Fruit fly (Drosophila melanogaster): ENCODE results near the gene Ccdc39.

The Ccdc39 gene

dm6 chr3R:4731828-4732657 lies 52.5 kb downstream of the Ccdc39 start, which contains the start of gene Nep2 (continued):
- TF ChIP-seq tio (GFP tag; optimal IDR thresholded peaks at IDR 0.05) = peak; percentile 63
- no peak for TF ChIP-seq chif (GFP tag; optimal IDR thresholded peaks at IDR 0.05)
- TF ChIP-seq CG6791 (GFP tag; IDR thresholded peaks at IDR 0.05; ENCODE audit: partially characterized antibody) = peak; percentile 92
- TF ChIP-seq CG17359 (tag; optimal IDR thresholded peaks at IDR 0.05) = no peak
- TF ChIP-seq Myb (GFP tag; optimal IDR thresholded peaks at IDR 0.05) = no peak
- TF ChIP-seq Atf-2 (GFP tag; optimal IDR thresholded peaks at IDR 0.05) = no peak
- TF ChIP-seq ewg (GFP tag; optimal IDR thresholded peaks at IDR 0.05) = peak; percentile 2
- TF ChIP-seq CG11085 (GFP tag; IDR thresholded peaks at IDR 0.05) = no peak
- no peak for TF ChIP-seq Aef1 (GFP tag; IDR thresholded peaks at IDR 0.05)
- TF ChIP-seq CG4360 (GFP tag; IDR thresholded peaks at IDR 0.05) = no peak
- TF ChIP-seq CG31224 (GFP tag; IDR thresholded peaks at IDR 0.05) = no peak
- no peak for TF ChIP-seq Tbp (GFP tag; optimal IDR thresholded peaks at IDR 0.05)
- no peak for TF ChIP-seq CG12744 (GFP tag; optimal IDR thresholded peaks at IDR 0.05)
- TF ChIP-seq tup (GFP tag; optimal IDR thresholded peaks at IDR 0.05) = no peak
- no peak for TF ChIP-seq dimm (GFP tag; IDR thresholded peaks at IDR 0.05)
- no peak for TF ChIP-seq CG17912 (GFP tag; optimal IDR thresholded peaks at IDR 0.05)
- peak; percentile 19 for TF ChIP-seq ATbp (GFP tag; optimal IDR thresholded peaks at IDR 0.05)
- no peak for TF ChIP-seq wor (GFP tag; IDR thresholded peaks at IDR 0.05)
- TF ChIP-seq chm (GFP tag; IDR thresholded peaks at IDR 0.05) = no peak
- no peak for TF ChIP-seq CG5180 (GFP tag; optimal IDR thresholded peaks at IDR 0.05)
- peak; percentile 48 for TF ChIP-seq CG17385 (GFP tag; optimal IDR thresholded peaks at IDR 0.05)
- peak; percentile 50 for TF ChIP-seq Usf (GFP tag; optimal IDR thresholded peaks at IDR 0.05)
- TF ChIP-seq schlank (tag; optimal IDR thresholded peaks at IDR 0.05) = no peak
- no peak for TF ChIP-seq YL-1 (GFP tag; optimal IDR thresholded peaks at IDR 0.05)
- peak; percentile 15 for TF ChIP-seq CG16863 (GFP tag; optimal IDR thresholded peaks at IDR 0.05)
- no peak for TF ChIP-seq Lpt (GFP tag; optimal IDR thresholded peaks at IDR 0.05)
- TF ChIP-seq Hr39 (optimal IDR thresholded peaks at IDR 0.05) = no peak
- peak; percentile 29 for TF ChIP-seq Hr3 (GFP tag; optimal IDR thresholded peaks at IDR 0.05)
- TF ChIP-seq CoRest (tag; optimal IDR thresholded peaks at IDR 0.05) = peak; percentile 37
- TF ChIP-seq CG18011 (GFP tag; optimal IDR thresholded peaks at IDR 0.05) = no peak
- peak; percentile 18 for TF ChIP-seq Chrac-16 (GFP tag; optimal IDR thresholded peaks at IDR 0.05)
- no peak for TF ChIP-seq Vsx1 (GFP tag; optimal IDR thresholded peaks at IDR 0.05)
- no peak for TF ChIP-seq nom (GFP tag; optimal IDR thresholded peaks at IDR 0.05)
- no peak for TF ChIP-seq gt (GFP tag; IDR thresholded peaks at IDR 0.05)
- no peak for TF ChIP-seq chinmo (GFP tag; IDR thresholded peaks at IDR 0.05; ENCODE audit: partially characterized antibody)
- no peak for TF ChIP-seq trh (GFP tag; optimal IDR thresholded peaks at IDR 0.05)
- TF ChIP-seq CG11560 (tag; IDR thresholded peaks at IDR 0.05) = no peak
- no peak for TF ChIP-seq CG16779 (GFP tag; IDR thresholded peaks at IDR 0.05)
- no peak for TF ChIP-seq ac (GFP tag; optimal IDR thresholded peaks at IDR 0.05)
- no peak for TF ChIP-seq CG2129 (GFP tag; IDR thresholded peaks at IDR 0.05; ENCODE audit: partially characterized antibody)
- TF ChIP-seq shn (GFP tag; optimal IDR thresholded peaks at IDR 0.05) = no peak
- no peak for TF ChIP-seq CG8478 (optimal IDR thresholded peaks at IDR 0.05)
- no peak for TF ChIP-seq so (GFP tag; IDR thresholded peaks at IDR 0.05)
- no peak for TF ChIP-seq trem (tag; optimal IDR thresholded peaks at IDR 0.05)
- no peak for TF ChIP-seq emc (GFP tag; optimal IDR thresholded peaks at IDR 0.05)
- TF ChIP-seq CG11456 (GFP tag; IDR thresholded peaks at IDR 0.05) = no peak
- no peak for TF ChIP-seq Adf1 (GFP tag; IDR thresholded peaks at IDR 0.05)
- no peak for TF ChIP-seq CG4328 (GFP tag; optimal IDR thresholded peaks at IDR 0.05)
- TF ChIP-seq Hand (GFP tag; optimal IDR thresholded peaks at IDR 0.05) = no peak
- TF ChIP-seq mirr (GFP tag; optimal IDR thresholded peaks at IDR 0.05) = no peak
- TF ChIP-seq CG14710 (tag; optimal IDR thresholded peaks at IDR 0.05) = peak; percentile 25
